Fruit fly (Drosophila melanogaster) whole organism, prepupa: Measurements from ENCODE around the gene red.

Experiments
- CG3032 ChIP-seq: fragments of 200-800 bp; optimal IDR thresholded peaks from 2 replicates; lab custom pipeline; 2019; ENCODE audit warnings: missing biosample characterization, mild to moderate bottlenecking, missing genetic modification characterization, moderate library complexity
- CG32006 ChIP-seq: fragments of 200-800 bp; sonication (Bioruptor generic); optimal IDR thresholded peaks from 3 replicates; lab custom pipeline; 2017; ENCODE audit warnings: missing biosample characterization, mild to moderate bottlenecking, missing genetic modification characterization
- CG8319 ChIP-seq: fragments of 200-800 bp; sonication (Bioruptor generic); optimal IDR thresholded peaks from 3 replicates; lab custom pipeline; 2016; ENCODE audit warnings: missing biosample characterization, missing genetic modification characterization
- Eip78C ChIP-seq: fragments of 200-800 bp; sonication (Bioruptor generic); peaks from one replicate; lab custom pipeline; 2016; ENCODE audit warnings: missing biosample characterization, missing genetic modification characterization
- Eip93F ChIP-seq: fragments of 200-800 bp; sonication (Bioruptor generic); optimal IDR thresholded peaks from 2 replicates; lab custom pipeline; 2016; ENCODE audit warnings: missing biosample characterization, mild to moderate bottlenecking, missing genetic modification characterization
- Lpt ChIP-seq: fragments of 200-800 bp; sonication (Bioruptor generic); optimal IDR thresholded peaks from 3 replicates; lab custom pipeline; 2016; ENCODE audit warnings: missing biosample characterization, missing genetic modification characterization
- Smox ChIP-seq: fragments of 200-800 bp; sonication (Bioruptor generic); optimal IDR thresholded peaks from 3 replicates; lab custom pipeline; 2016; ENCODE audit warnings: missing biosample characterization, missing genetic modification characterization
- Sox102F ChIP-seq: fragments of 200-800 bp; sonication (Bioruptor generic); optimal IDR thresholded peaks from 2 replicates; lab custom pipeline; 2016; ENCODE audit warnings: missing biosample characterization, mild to moderate bottlenecking, missing genetic modification characterization
- Sox14 ChIP-seq: fragments of 200-800 bp; sonication (Bioruptor generic); optimal IDR thresholded peaks from 3 replicates; lab custom pipeline; 2016; ENCODE audit warnings: missing biosample characterization, missing genetic modification characterization

DNA sequence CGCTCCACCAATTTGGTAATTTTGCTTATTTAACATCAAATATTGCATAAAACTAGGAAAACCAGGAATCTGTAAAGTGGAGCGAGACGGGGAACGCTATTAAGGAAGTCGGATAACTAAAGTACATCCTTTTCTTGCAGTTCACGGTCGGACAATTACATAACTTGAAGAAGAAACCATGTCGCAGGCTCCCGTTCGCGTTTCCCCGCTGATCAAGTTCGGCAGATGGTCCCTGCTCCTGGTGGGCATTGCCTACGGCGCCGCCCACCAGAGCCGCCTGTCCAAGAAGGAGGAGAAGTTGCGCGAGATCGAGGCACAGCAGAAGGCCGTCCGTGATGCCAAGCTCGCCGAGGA is 38.2 kb downstream of the red start:
- TF ChIP-seq Sox14 (no peak), Eip93F (no peak), Eip78C (GFP tag; lab: Kevin White, UChicago) (no peak), CG3032 (no peak), Sox102F (no peak), Smox (no peak), CG32006 (GFP tag; lab: Kevin White, UChicago) (no peak), Lpt (GFP tag; lab: Kevin White, UChicago) (no peak), CG8319 (GFP tag; lab: Kevin White, UChicago) (no peak)
